Worm (Caenorhabditis elegans): Measurements from ENCODE around the gene fipr-5.

ce11 chrV:10224619-10225018 is 3.4 kb upstream of the fipr-5 start:
- TF ChIP-seq B0310.2 (tag; optimal IDR thresholded peaks at IDR 0.05), result no peak
- no peak for TF ChIP-seq tbx-37 (GFP tag; conservative IDR thresholded peaks at IDR 0.05)
- TF ChIP-seq tra-4 (tag; optimal IDR thresholded peaks at IDR 0.05), result no peak
- TF ChIP-seq aly-1 (tag; optimal IDR thresholded peaks at IDR 0.05), result no peak
- no peak for TF ChIP-seq ceh-13 (GFP tag; optimal IDR thresholded peaks at IDR 0.05)
- no peak for TF ChIP-seq sea-1 (GFP tag; conservative IDR thresholded peaks at IDR 0.05)
- no peak for TF ChIP-seq flt-1 (GFP tag; IDR thresholded peaks at IDR 0.05)
- no peak for TF ChIP-seq pes-1 (GFP tag; IDR thresholded peaks at IDR 0.05)
- no peak for TF ChIP-seq scrt-1 (GFP tag; IDR thresholded peaks at IDR 0.05)
- no peak for TF ChIP-seq ets-7 (tag; optimal IDR thresholded peaks at IDR 0.05)
- TF ChIP-seq hnd-1 (tag; optimal IDR thresholded peaks at IDR 0.05), result no peak
